Worm (Caenorhabditis elegans) whole organism, midembryonic: ENCODE measurements around the gene pptr-1.

Experiments
- T22C8.4 ChIP-seq: fragments of 200-800 bp; sonication (Bioruptor generic); IDR thresholded peaks from 2 replicates; pipeline ENCODE4 v1.3.6; 2022; ENCODE audit warnings: missing genetic modification characterization, missing compliant biosample characterization
- cog-1 ChIP-seq: sonication (generic microtip); optimal IDR thresholded peaks from 2 replicates; lab custom pipeline; 2016; ENCODE audit warnings: missing genetic modification characterization, missing compliant biosample characterization
- flt-1 ChIP-seq: fragments of 200-800 bp; sonication (Bioruptor generic); IDR thresholded peaks from 2 replicates; pipeline ENCODE4 v1.3.6; 2022; ENCODE audit warnings: missing genetic modification characterization, missing compliant biosample characterization
- med-1 ChIP-seq: sonication (generic microtip); optimal IDR thresholded peaks from 2 replicates; lab custom pipeline; 2017; ENCODE audit warnings: missing genetic modification characterization, mild to moderate bottlenecking, missing compliant biosample characterization, antibody characterized with exemption, missing genetic modification reagents; ENCODE audit not compliant: insufficient read depth
- ref-1 ChIP-seq: fragments of 200-800 bp; sonication (Bioruptor generic); conservative IDR thresholded peaks from 2 replicates; pipeline ENCODE4 v1.3.6; 2022; ENCODE audit warnings: missing genetic modification reagents, missing genetic modification characterization, missing compliant biosample characterization
- tab-1 ChIP-seq: fragments of 200-800 bp; sonication (Bioruptor generic); IDR thresholded peaks from 2 replicates; pipeline ENCODE4 v1.3.6; 2022; ENCODE audit warnings: missing genetic modification characterization, missing compliant biosample characterization
- ztf-29 ChIP-seq: fragments of 200-800 bp; sonication (Bioruptor generic); IDR thresholded peaks from 2 replicates; pipeline ENCODE4 v1.3.6; 2022; ENCODE audit warnings: missing genetic modification reagents, missing genetic modification characterization, missing compliant biosample characterization

DNA sequence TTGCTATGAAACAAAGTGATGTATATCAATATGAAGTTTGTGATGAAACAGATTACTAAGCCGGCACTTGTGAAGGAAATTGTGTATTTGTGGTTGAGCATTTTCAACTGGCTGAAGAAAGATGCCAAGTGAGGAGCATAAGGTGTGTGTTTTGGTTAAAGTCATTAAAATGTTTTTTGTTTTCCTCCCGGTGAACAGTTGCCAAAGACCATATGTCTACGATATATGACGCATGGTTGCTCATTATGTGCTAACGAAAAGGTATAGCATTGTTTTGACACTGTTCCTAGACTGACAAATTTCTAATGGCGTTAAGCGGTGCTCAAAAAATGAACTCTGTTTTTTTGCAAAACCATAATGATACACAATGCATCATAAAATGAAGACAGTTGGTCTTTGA is 59.7 kb downstream of the pptr-1 start, which contains the start of gene str-55:
- TF ChIP-seq cog-1 (no peak), tab-1 (GFP tag; lab: Robert Waterston, UW) (no peak), med-1 (GFP tag; lab: Kevin White, UChicago) (no peak), flt-1 (GFP tag; lab: Robert Waterston, UW) (no peak), T22C8.4 (GFP tag; lab: Robert Waterston, UW) (no peak), ztf-29 (GFP tag; lab: Robert Waterston, UW) (no peak), ref-1 (GFP tag; lab: Robert Waterston, UW) (no peak)
